Worm (Caenorhabditis elegans) whole organism, L2 larva: Measurements from ENCODE around the gene ZC513.2.
A peak's percentile ranks its signal among the peaks of the same experiment; 100 is the strongest.

ENCODE experiments used
- C34F6.9 ChIP-seq: fragments of 150-350 bp; optimal IDR thresholded peaks from 2 replicates; lab custom pipeline; 2014; ENCODE audit warnings: missing biosample characterization, missing genetic modification characterization
- Y55F3AM.14 ChIP-seq: fragments of 200-800 bp; sonication (Bioruptor generic); optimal IDR thresholded peaks from 2 replicates; lab custom pipeline; 2018; ENCODE audit warnings: mild to moderate bottlenecking, missing genetic modification characterization, missing compliant biosample characterization
- aly-2 ChIP-seq: fragments of 150-350 bp; optimal IDR thresholded peaks from 2 replicates; lab custom pipeline; 2014; ENCODE audit warnings: missing biosample characterization, missing genetic modification characterization
- ama-1 ChIP-seq: fragments of 150-350 bp; optimal IDR thresholded peaks from 2 replicates; lab custom pipeline; 2018; ENCODE audit warnings: inconsistent platforms
- blmp-1 ChIP-seq: sonication (generic microtip); optimal IDR thresholded peaks from 2 replicates; lab custom pipeline; 2017; ENCODE audit warnings: missing genetic modification characterization, mild to moderate bottlenecking, missing compliant biosample characterization, antibody characterized with exemption, moderate library complexity; ENCODE audit not compliant: insufficient read depth
- crh-2 ChIP-seq: sonication (generic microtip); optimal IDR thresholded peaks from 2 replicates; lab custom pipeline; 2017; ENCODE audit warnings: missing biosample characterization, missing genetic modification characterization
- egl-27 ChIP-seq: sonication (generic microtip); optimal IDR thresholded peaks from 3 replicates; lab custom pipeline; 2017; ENCODE audit warnings: missing biosample characterization, missing genetic modification reagents, missing genetic modification characterization
- elt-3 ChIP-seq: sonication (generic microtip); optimal IDR thresholded peaks from 2 replicates; lab custom pipeline; 2017; ENCODE audit warnings: missing biosample characterization, missing genetic modification characterization
- gmeb-1 ChIP-seq: fragments of 150-350 bp; optimal IDR thresholded peaks from 2 replicates; lab custom pipeline; 2014; ENCODE audit warnings: missing biosample characterization, missing genetic modification characterization
- lin-11 ChIP-seq: fragments of 150-350 bp; sonication (generic microtip); optimal IDR thresholded peaks from 2 replicates; lab custom pipeline; 2014; ENCODE audit warnings: missing biosample characterization, missing genetic modification characterization, inconsistent platforms, mixed read lengths
- lin-13 ChIP-seq: fragments of 150-350 bp; optimal IDR thresholded peaks from 2 replicates; lab custom pipeline; 2014; ENCODE audit warnings: missing biosample characterization, missing genetic modification reagents, missing genetic modification characterization
- lin-39 ChIP-seq: fragments of 150-350 bp; optimal IDR thresholded peaks from 2 replicates; lab custom pipeline; 2014; ENCODE audit warnings: missing biosample characterization, missing genetic modification reagents, missing genetic modification characterization
- lsy-2 ChIP-seq, 2 experiments: fragments of 150-350 bp in 1 of 2; sonication (generic microtip) in 1 of 2; optimal IDR thresholded peaks; 2 replicates each; lab custom pipeline; 2014 to 2017; ENCODE audit warnings: missing biosample characterization in 2 of 2, missing genetic modification characterization in 2 of 2
- mab-5 ChIP-seq: fragments of 150-350 bp; optimal IDR thresholded peaks from 2 replicates; lab custom pipeline; 2014; ENCODE audit warnings: missing biosample characterization, missing genetic modification characterization
- mbf-1 ChIP-seq: sonication (generic microtip); optimal IDR thresholded peaks from 2 replicates; lab custom pipeline; 2017; ENCODE audit warnings: missing biosample characterization, missing genetic modification characterization
- nhr-10 ChIP-seq: sonication (generic microtip); optimal IDR thresholded peaks from 2 replicates; lab custom pipeline; 2017; ENCODE audit warnings: missing biosample characterization, missing genetic modification characterization
- nhr-12 ChIP-seq: fragments of 150-350 bp; optimal IDR thresholded peaks from 2 replicates; lab custom pipeline; 2014; ENCODE audit warnings: missing biosample characterization, missing genetic modification characterization
- nhr-129 ChIP-seq: fragments of 150-350 bp; optimal IDR thresholded peaks from 2 replicates; lab custom pipeline; 2014; ENCODE audit warnings: missing biosample characterization, missing genetic modification characterization
- nhr-21 ChIP-seq: fragments of 150-350 bp; optimal IDR thresholded peaks from 2 replicates; lab custom pipeline; 2014; ENCODE audit warnings: missing biosample characterization, missing genetic modification characterization
- nhr-23 ChIP-seq: fragments of 150-350 bp; optimal IDR thresholded peaks from 2 replicates; lab custom pipeline; 2014; ENCODE audit warnings: missing biosample characterization, missing genetic modification reagents, missing genetic modification characterization
- nhr-237 ChIP-seq: fragments of 150-350 bp; optimal IDR thresholded peaks from 2 replicates; lab custom pipeline; 2014; ENCODE audit warnings: missing biosample characterization, missing genetic modification characterization
- nhr-25 ChIP-seq: fragments of 150-350 bp; sonication (generic microtip); optimal IDR thresholded peaks from 3 replicates; lab custom pipeline; 2014; ENCODE audit warnings: missing biosample characterization, missing genetic modification characterization
- nhr-6 ChIP-seq: fragments of 150-350 bp; optimal IDR thresholded peaks from 2 replicates; lab custom pipeline; 2014; ENCODE audit warnings: missing biosample characterization, missing genetic modification characterization
- peb-1 ChIP-seq: fragments of 150-350 bp; optimal IDR thresholded peaks from 2 replicates; lab custom pipeline; 2014; ENCODE audit warnings: missing biosample characterization, missing genetic modification characterization
- sem-4 ChIP-seq: fragments of 150-350 bp; optimal IDR thresholded peaks from 2 replicates; lab custom pipeline; 2014; ENCODE audit warnings: missing biosample characterization, missing genetic modification reagents, missing genetic modification characterization
- skn-1 ChIP-seq: sonication (generic microtip); optimal IDR thresholded peaks from 2 replicates; lab custom pipeline; 2017; ENCODE audit warnings: missing biosample characterization, missing genetic modification characterization
- sma-3 ChIP-seq: sonication (generic microtip); optimal IDR thresholded peaks from 2 replicates; lab custom pipeline; 2016; ENCODE audit warnings: missing genetic modification reagents, missing genetic modification characterization, missing compliant biosample characterization
- sma-9 ChIP-seq, 2 experiments: fragments of 150-350 bp in 1 of 2; sonication (generic microtip) in 1 of 2; optimal IDR thresholded peaks; 2 replicates each; lab custom pipeline; 2014 to 2016; ENCODE audit warnings: missing genetic modification characterization in 2 of 2, mild to moderate bottlenecking in 1 of 2, missing biosample characterization in 1 of 2, missing compliant biosample characterization in 1 of 2, missing genetic modification reagents in 1 of 2, moderate library complexity in 1 of 2
- unc-39 ChIP-seq: fragments of 150-350 bp; optimal IDR thresholded peaks from 2 replicates; lab custom pipeline; 2014; ENCODE audit warnings: missing biosample characterization, missing genetic modification characterization
- unc-55 ChIP-seq: fragments of 150-350 bp; sonication (generic microtip); optimal IDR thresholded peaks from 3 replicates; lab custom pipeline; 2014; ENCODE audit warnings: missing biosample characterization, missing genetic modification reagents, missing genetic modification characterization
- unc-62 ChIP-seq: fragments of 150-350 bp; optimal IDR thresholded peaks from 2 replicates; lab custom pipeline; 2014; ENCODE audit warnings: missing biosample characterization, missing genetic modification reagents, missing genetic modification characterization
- ztf-1 ChIP-seq: fragments of 200-800 bp; sonication (Bioruptor generic); conservative IDR thresholded peaks from 2 replicates; pipeline ENCODE4 v1.3.6; 2022; ENCODE audit warnings: missing genetic modification characterization, missing compliant biosample characterization
- ztf-11 ChIP-seq: sonication (generic microtip); optimal IDR thresholded peaks from 2 replicates; lab custom pipeline; 2017; ENCODE audit warnings: missing biosample characterization, missing genetic modification characterization
- ztf-4 ChIP-seq: fragments of 150-350 bp; optimal IDR thresholded peaks from 2 replicates; lab custom pipeline; 2014; ENCODE audit warnings: missing biosample characterization, missing genetic modification characterization

Gene ZC513.2

ce11 chrV:8027429-8028142 lies 26.6 kb upstream of the ZC513.2 start:
- TF ChIP-seq sma-3 (GFP tag; lab: Kevin White, UChicago) (peak; percentile 18), nhr-25 (tag; lab: Kevin White, UChicago) (peak; percentile 56), aly-2 (no peak), unc-39 (no peak), blmp-1 (tag; lab: Kevin White, UChicago) (peak; percentile 42), sma-9 (GFP tag; optimal IDR thresholded peaks at IDR 0.05; lab: Kevin White, UChicago) (peak; percentile 70), sma-9 (tag; optimal IDR thresholded peaks at IDR 0.05; lab: Kevin White, UChicago) (no peak)

- no peak for TF ChIP-seq nhr-23 (tag; lab: Kevin White, UChicago)
- no peak for TF ChIP-seq skn-1 (tag; lab: Kevin White, UChicago)
- TF ChIP-seq crh-2 (tag; lab: Kevin White, UChicago) = no peak
- no peak for TF ChIP-seq nhr-6 (tag; lab: Kevin White, UChicago)
- TF ChIP-seq ztf-11 (tag; lab: Kevin White, UChicago) = no peak
- no peak for TF ChIP-seq nhr-10 (tag; lab: Kevin White, UChicago)
- no peak for TF ChIP-seq nhr-12 (tag; lab: Kevin White, UChicago)
- TF ChIP-seq mbf-1 = no peak
- TF ChIP-seq aly-2 = no peak
- no peak for TF ChIP-seq blmp-1 (tag; lab: Kevin White, UChicago)
- no peak for TF ChIP-seq nhr-129 (tag; lab: Kevin White, UChicago)
- TF ChIP-seq lin-11 (tag; lab: Kevin White, UChicago) = no peak
- TF ChIP-seq C34F6.9 = no peak
- TF ChIP-seq, all 48 proteins: peak for 0
These were observed 25.3 kb upstream of the ZC513.2 start, which contains the start of gene oma-2 for ce11 chrV:8028825-8029489. TSS of gene oma-2 (plus strand) at chrV:8029439.

- no peak for TF ChIP-seq blmp-1 (tag; lab: Kevin White, UChicago)
- TF ChIP-seq unc-39 = no peak
- TF ChIP-seq nhr-21 (tag; lab: Kevin White, UChicago) = peak; percentile 48
- no peak for TF ChIP-seq ztf-4 (tag; lab: Kevin White, UChicago)
- peak; percentile 64 for TF ChIP-seq unc-55 (GFP tag; lab: Kevin White, UChicago)
- TF ChIP-seq crh-2 (tag; lab: Kevin White, UChicago) = peak; percentile 50
- no peak for TF ChIP-seq ztf-11 (tag; lab: Kevin White, UChicago)
- TF ChIP-seq gmeb-1 (tag; lab: Kevin White, UChicago) = peak; percentile 97
- TF ChIP-seq nhr-129 (tag; lab: Kevin White, UChicago) = peak; percentile 13
- TF ChIP-seq Y55F3AM.14 (GFP tag; lab: Kevin White, UChicago) = no peak
- no peak for TF ChIP-seq unc-62 (GFP tag; lab: Kevin White, UChicago)
- peak; percentile 66 for TF ChIP-seq C34F6.9
- TF ChIP-seq egl-27 (tag; lab: Kevin White, UChicago) = peak; percentile 4
- TF ChIP-seq aly-2 = no peak
- TF ChIP-seq sma-3 (GFP tag; lab: Kevin White, UChicago) = peak; percentile 43
- peak in 1 of 2 experiments; percentile 76 for TF ChIP-seq lsy-2 (tag; optimal IDR thresholded peaks at IDR 0.05; lab: Kevin White, UChicago)
- TF ChIP-seq nhr-10 (tag; lab: Kevin White, UChicago) = no peak
- TF ChIP-seq nhr-25 (tag; lab: Kevin White, UChicago) = peak; percentile 29
- TF ChIP-seq mbf-1 = no peak
- peak; percentile 42 for TF ChIP-seq sma-9 (GFP tag; optimal IDR thresholded peaks at IDR 0.05; lab: Kevin White, UChicago)
- TF ChIP-seq sma-9 (tag; optimal IDR thresholded peaks at IDR 0.05; lab: Kevin White, UChicago) = no peak
- TF ChIP-seq lin-13 = peak; percentile 35
- no peak for TF ChIP-seq nhr-237
- no peak for TF ChIP-seq nhr-6 (tag; lab: Kevin White, UChicago)
These were observed 23.1 kb upstream of the ZC513.2 start, which contains the start of gene vars-1 for ce11 chrV:8031121-8031520. TSS of gene vars-1 (plus strand) at chrV:8031411.

ce11 chrV:8034811-8035210 lies 19.4 kb upstream of the ZC513.2 start, which contains the start of gene algn-12:
TSS of gene algn-12 (plus strand) at chrV:8035111.
- TF ChIP-seq nhr-10 (tag; lab: Kevin White, UChicago) (no peak), unc-39 (no peak), ztf-1 (GFP tag; lab: Robert Waterston, UW) (no peak), nhr-237 (no peak), ama-1 (lab: Kevin White, UChicago) (no peak), mab-5 (tag; lab: Kevin White, UChicago) (no peak), sem-4 (no peak), lin-39 (tag; lab: Kevin White, UChicago) (no peak), elt-3 (tag; lab: Kevin White, UChicago) (no peak), peb-1 (tag; lab: Kevin White, UChicago) (no peak)
